Fruit fly (Drosophila melanogaster): ENCODE results near the gene CG15546.

dm6 chr3R:30865883-30866282, 10.1 kb downstream of the CG15546 start:
- TF ChIP-seq cic (GFP tag; optimal IDR thresholded peaks at IDR 0.05) (no peak), CG33017 (tag; optimal IDR thresholded peaks at IDR 0.05) (no peak)

Data from whole organism, adult.